Fruit fly (Drosophila melanogaster) whole organism, wandering third instar larva: Measurements from ENCODE around the gene Npc2h.

ENCODE experiments used
- Abd-B ChIP-seq: fragments of >200 bp; optimal IDR thresholded peaks from 2 replicates; lab custom pipeline; 2017; ENCODE audit warnings: missing biosample characterization, missing genetic modification characterization
- CG32264 ChIP-seq: fragments of 200-800 bp; sonication (Bioruptor generic); optimal IDR thresholded peaks from 2 replicates; lab custom pipeline; 2016; ENCODE audit warnings: missing biosample characterization, missing genetic modification characterization
- CG9705 ChIP-seq: fragments of 200-800 bp; sonication (Bioruptor generic); optimal IDR thresholded peaks from 2 replicates; lab custom pipeline; 2018; ENCODE audit warnings: missing biosample characterization, mild to moderate bottlenecking, missing genetic modification characterization
- CrebA ChIP-seq: fragments of 200-800 bp; sonication (Bioruptor generic); optimal IDR thresholded peaks from 2 replicates; lab custom pipeline; 2016; ENCODE audit warnings: missing biosample characterization, mild to moderate bottlenecking, missing genetic modification characterization, borderline replicate concordance
- Dfd ChIP-seq: fragments of >200 bp; optimal IDR thresholded peaks from 2 replicates; lab custom pipeline; 2017; ENCODE audit warnings: missing biosample characterization, missing genetic modification characterization
- Dif ChIP-seq: fragments of 200-275, 200-300 bp; sonication (Bioruptor generic); optimal IDR thresholded peaks from 2 replicates; lab custom pipeline; 2018; ENCODE audit warnings: missing biosample characterization, missing genetic modification characterization; ENCODE audit not compliant: partially characterized antibody
- GATAd ChIP-seq: sonication (Bioruptor generic); optimal IDR thresholded peaks from 2 replicates; lab custom pipeline; 2016; ENCODE audit warnings: missing biosample characterization, missing genetic modification characterization
- HLH106 ChIP-seq: fragments of 200-800 bp; optimal IDR thresholded peaks from 3 replicates; lab custom pipeline; 2019; ENCODE audit warnings: missing biosample characterization, mild to moderate bottlenecking, missing genetic modification characterization, moderate library complexity
- Hnf4 ChIP-seq: fragments of 200-800 bp; sonication (Bioruptor generic); optimal IDR thresholded peaks from 2 replicates; lab custom pipeline; 2016; ENCODE audit warnings: missing biosample characterization, mild to moderate bottlenecking, missing genetic modification characterization
- Hr78 ChIP-seq: fragments of >200 bp; optimal IDR thresholded peaks from 2 replicates; lab custom pipeline; 2017; ENCODE audit warnings: missing biosample characterization, missing genetic modification characterization
- Hr83 ChIP-seq: fragments of 200-300 bp; sonication (Bioruptor generic); optimal IDR thresholded peaks from 2 replicates; lab custom pipeline; 2016; ENCODE audit warnings: missing biosample characterization, mild to moderate bottlenecking, missing genetic modification characterization, moderate library complexity; ENCODE audit not compliant: poor library complexity, severe bottlenecking
- Jra ChIP-seq: sonication (Bioruptor generic); optimal IDR thresholded peaks from 2 replicates; lab custom pipeline; 2016; ENCODE audit warnings: missing biosample characterization, missing genetic modification characterization
- Mio ChIP-seq: sonication (Bioruptor generic); optimal IDR thresholded peaks from 2 replicates; lab custom pipeline; 2016; ENCODE audit warnings: missing biosample characterization, missing genetic modification characterization
- Myc ChIP-seq: fragments of >200 bp; optimal IDR thresholded peaks from 2 replicates; lab custom pipeline; 2017
- N ChIP-seq: fragments of >200 bp; optimal IDR thresholded peaks from 2 replicates; lab custom pipeline; 2018; ENCODE audit warnings: missing biosample characterization, missing external identifiers, missing genetic modification characterization
- OdsH ChIP-seq: fragments of 200-800 bp; sonication (Bioruptor generic); optimal IDR thresholded peaks from 2 replicates; lab custom pipeline; 2016; ENCODE audit warnings: missing biosample characterization, mild to moderate bottlenecking, missing genetic modification characterization
- Rel ChIP-seq, 2 experiments: fragments of 200-800 bp; sonication (Bioruptor generic) in 1 of 2; optimal IDR thresholded peaks; 2 replicates in 1 of 2; 3 replicates in 1 of 2; lab custom pipeline; 2016 to 2019; ENCODE audit warnings: mild to moderate bottlenecking in 2 of 2, missing biosample characterization in 2 of 2, missing genetic modification characterization in 2 of 2, moderate library complexity in 1 of 2
- Sp1 ChIP-seq: fragments of 200-800 bp; sonication (Bioruptor generic); optimal IDR thresholded peaks from 3 replicates; lab custom pipeline; 2019; ENCODE audit warnings: missing biosample characterization, mild to moderate bottlenecking, missing genetic modification characterization, moderate library complexity
- Vsx2 ChIP-seq: fragments of 200-300, 225-300 bp; sonication (Bioruptor generic); optimal IDR thresholded peaks from 2 replicates; lab custom pipeline; 2018; ENCODE audit warnings: missing biosample characterization, missing genetic modification characterization; ENCODE audit not compliant: partially characterized antibody
- br ChIP-seq: fragments of 200-800 bp; sonication (Bioruptor generic); optimal IDR thresholded peaks from 2 replicates; lab custom pipeline; 2016; ENCODE audit warnings: missing biosample characterization, missing genetic modification characterization
- brk ChIP-seq: fragments of 200-800 bp; sonication (Bioruptor generic); optimal IDR thresholded peaks from 2 replicates; lab custom pipeline; 2016; ENCODE audit warnings: missing biosample characterization, mild to moderate bottlenecking, missing genetic modification characterization
- dl ChIP-seq, 2 experiments: fragments of 175-275, 200-275 bp in 1 of 2; fragments of 200-275 bp in 1 of 2; sonication (Bioruptor generic); optimal IDR thresholded peaks; lab custom pipeline; 2018; ENCODE audit warnings: mild to moderate bottlenecking in 2 of 2, missing biosample characterization in 2 of 2, missing genetic modification characterization in 2 of 2, moderate library complexity in 2 of 2; ENCODE audit not compliant: partially characterized antibody in 2 of 2, insufficient read depth in 1 of 2
- dmrt93B ChIP-seq: fragments of 200-800 bp; sonication (Bioruptor generic); optimal IDR thresholded peaks from 2 replicates; lab custom pipeline; 2018; ENCODE audit warnings: missing biosample characterization, mild to moderate bottlenecking, missing genetic modification characterization
- dsf ChIP-seq: sonication (Bioruptor generic); optimal IDR thresholded peaks from 2 replicates; lab custom pipeline; 2016; ENCODE audit warnings: missing biosample characterization, missing genetic modification characterization, borderline replicate concordance
- ey ChIP-seq: fragments of 200-800 bp; sonication (Bioruptor generic); optimal IDR thresholded peaks from 2 replicates; lab custom pipeline; 2016; ENCODE audit warnings: missing biosample characterization, missing genetic modification characterization
- foxo ChIP-seq, 2 experiments: fragments of 200-800 bp; sonication (Bioruptor generic); optimal IDR thresholded peaks; 2 replicates in 1 of 2; 3 replicates in 1 of 2; lab custom pipeline; 2016 to 2017; ENCODE audit warnings: missing biosample characterization in 2 of 2, missing genetic modification characterization in 2 of 2
- fru ChIP-seq: fragments of 200-800 bp; sonication (Bioruptor generic); optimal IDR thresholded peaks from 3 replicates; lab custom pipeline; 2016; ENCODE audit warnings: missing biosample characterization, mild to moderate bottlenecking, missing genetic modification characterization
- h ChIP-seq: fragments of 200-800 bp; sonication (Bioruptor generic); optimal IDR thresholded peaks from 3 replicates; lab custom pipeline; 2016; ENCODE audit warnings: missing biosample characterization, mild to moderate bottlenecking, missing genetic modification characterization
- jim ChIP-seq: fragments of 175-275, 200-325 bp; sonication (Bioruptor generic); optimal IDR thresholded peaks from 2 replicates; lab custom pipeline; 2016; ENCODE audit warnings: missing biosample characterization, mild to moderate bottlenecking, missing genetic modification characterization
- lola ChIP-seq: fragments of >200 bp; optimal IDR thresholded peaks from 2 replicates; lab custom pipeline; 2017; ENCODE audit warnings: missing biosample characterization, missing genetic modification characterization
- pan ChIP-seq: fragments of >200 bp; optimal IDR thresholded peaks from 2 replicates; lab custom pipeline; 2017
- psq ChIP-seq: fragments of 200-800 bp; sonication (Bioruptor generic); optimal IDR thresholded peaks from 3 replicates; lab custom pipeline; 2017; ENCODE audit warnings: missing biosample characterization, mild to moderate bottlenecking, missing genetic modification characterization, moderate library complexity
- rgr ChIP-seq: fragments of 200-800 bp; sonication (Bioruptor generic); optimal IDR thresholded peaks from 3 replicates; lab custom pipeline; 2016; ENCODE audit warnings: missing biosample characterization, mild to moderate bottlenecking, missing genetic modification characterization
- sage ChIP-seq: fragments of 200-800 bp; sonication (Bioruptor generic); optimal IDR thresholded peaks from 2 replicates; lab custom pipeline; 2016; ENCODE audit warnings: missing biosample characterization, mild to moderate bottlenecking, missing genetic modification characterization
- sv ChIP-seq: fragments of 200-800 bp; sonication (Bioruptor generic); optimal IDR thresholded peaks from 3 replicates; lab custom pipeline; 2016; ENCODE audit warnings: missing biosample characterization, missing genetic modification characterization
- tai ChIP-seq: sonication (Bioruptor generic); optimal IDR thresholded peaks from 2 replicates; lab custom pipeline; 2016; ENCODE audit warnings: missing biosample characterization, missing genetic modification characterization
- usp ChIP-seq: fragments of >200 bp; optimal IDR thresholded peaks from 2 replicates; lab custom pipeline; 2017; ENCODE audit warnings: missing biosample characterization, missing genetic modification characterization
- woc ChIP-seq: sonication (Bioruptor generic); optimal IDR thresholded peaks from 2 replicates; lab custom pipeline; 2016; ENCODE audit warnings: missing biosample characterization, mild to moderate bottlenecking, missing genetic modification characterization

Npc2h gene

DNA sequence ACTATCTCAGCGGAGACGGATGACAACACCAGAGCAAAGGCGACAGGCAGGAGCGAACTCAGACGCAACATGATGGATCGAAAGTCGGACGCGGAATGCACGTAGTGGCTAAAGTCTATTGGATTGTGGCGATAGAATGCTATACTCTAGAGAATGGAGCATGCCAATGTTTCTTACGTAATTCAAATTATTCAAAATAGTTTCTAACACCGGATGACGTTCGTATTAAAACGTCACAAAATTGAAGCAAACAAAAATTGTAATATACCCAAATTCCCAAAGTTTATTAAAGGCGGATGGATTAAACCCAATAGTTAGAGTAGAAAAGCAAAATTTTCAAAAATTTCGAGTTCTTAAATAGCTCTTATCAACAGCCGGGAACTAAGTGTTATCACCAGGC is at the start of gene Npc2h:
Gene Npc2h (minus strand): TSS at position 101 of the 400 bp plus-strand sequence.
- TF ChIP-seq brk (GFP tag; lab: Kevin White, UChicago) = no peak
- TF ChIP-seq, all 38 proteins: peak for 0

- TF ChIP-seq dsf (GFP tag; lab: Kevin White, UChicago) (no peak), fru (GFP tag; lab: Kevin White, UChicago) (peak; percentile 28), tai (no peak), Sp1 (GFP tag; lab: Kevin White, UChicago) (no peak), CrebA (GFP tag; lab: Kevin White, UChicago) (no peak), Rel (GFP tag; optimal IDR thresholded peaks at IDR 0.05; lab: Kevin White, UChicago) (no peak), Rel (tag; optimal IDR thresholded peaks at IDR 0.05; lab: Kevin White, UChicago) (peak; percentile 21), pan (lab: Kevin White, UChicago) (no peak), foxo (GFP tag; optimal IDR thresholded peaks at IDR 0.05; lab: Kevin White, UChicago) (peak in 1 of 2 experiments; percentile 31), sage (GFP tag; lab: Kevin White, UChicago) (no peak), h (GFP tag; lab: Kevin White, UChicago) (peak; percentile 5), dmrt93B (no peak), br (GFP tag; lab: Kevin White, UChicago) (peak; percentile 2), Myc (lab: Kevin White, UChicago) (no peak), lola (no peak), psq (peak; percentile 100), CG9705 (GFP tag; lab: Kevin White, UChicago) (no peak), Jra (GFP tag; lab: Kevin White, UChicago) (no peak), Abd-B (GFP tag; lab: Kevin White, UChicago) (no peak), usp (GFP tag; lab: Kevin White, UChicago) (no peak), CG32264 (GFP tag; lab: Kevin White, UChicago) (no peak), N (GFP tag; lab: Kevin White, UChicago) (no peak), Vsx2 (GFP tag; lab: Kevin White, UChicago) (peak; percentile 34), jim (GFP tag; lab: Kevin White, UChicago) (peak; percentile 16), rgr (GFP tag; lab: Kevin White, UChicago) (peak; percentile 4), HLH106 (no peak), ey (no peak), Hr78 (GFP tag; lab: Kevin White, UChicago) (no peak), sv (GFP tag; lab: Kevin White, UChicago) (no peak), Hnf4 (GFP tag; lab: Kevin White, UChicago) (no peak), Dif (GFP tag; lab: Kevin White, UChicago) (no peak), GATAd (GFP tag; lab: Kevin White, UChicago) (no peak), Hr83 (GFP tag; lab: Kevin White, UChicago) (no peak), Mio (GFP tag; lab: Kevin White, UChicago) (no peak), dl (GFP tag; optimal IDR thresholded peaks at IDR 0.05; lab: Kevin White, UChicago; ENCODE audit: insufficient read depth in 1 of 2, partially characterized antibody in 2 of 2) (peak in 1 of 2 experiments; percentile 31), woc (GFP tag; lab: Kevin White, UChicago) (peak; percentile 87), OdsH (GFP tag; lab: Kevin White, UChicago) (peak; percentile 6)
Observed at dm6 chr3R:30794564-30795313, 48.6 kb upstream of the Npc2h start.

dm6 chr3R:30792959-30793358 is 46.9 kb upstream of the Npc2h start:
- TF ChIP-seq Dfd (GFP tag; lab: Kevin White, UChicago) (peak; percentile 76), dmrt93B (no peak)
